Fruit fly (Drosophila melanogaster) whole organism: ENCODE results near the gene RpL3.

Source experiments
- CG8478 ChIP-seq: fragments of >200 bp; optimal IDR thresholded peaks from 2 replicates; lab custom pipeline; 2018; ENCODE audit warnings: inconsistent platforms
- Dll ChIP-seq: fragments of >200 bp; optimal IDR thresholded peaks from 2 replicates; lab custom pipeline; 2017
- EcR ChIP-seq, 2 experiments: fragments of >200 bp; optimal IDR thresholded peaks; 2 replicates each; lab custom pipeline; 2017; ENCODE audit warnings: missing biosample characterization in 2 of 2, missing genetic modification characterization in 2 of 2, missing genetic modification reagents in 2 of 2
- pan ChIP-seq: fragments of >200 bp; optimal IDR thresholded peaks from 2 replicates; lab custom pipeline; 2017
- psq ChIP-seq: fragments of >200 bp; optimal IDR thresholded peaks from 2 replicates; lab custom pipeline; 2017
- usp ChIP-seq: fragments of >200 bp; optimal IDR thresholded peaks from 2 replicates; lab custom pipeline; 2017; ENCODE audit warnings: missing biosample characterization, missing genetic modification characterization, mixed read lengths

RpL3 gene

dm6 chr3R:11200042-11200884 lies 21.4 kb upstream of the RpL3 start:
- TF ChIP-seq EcR (GFP tag; optimal IDR thresholded peaks at IDR 0.05; lab: Kevin White, UChicago) (peak in 1 of 2 experiments; percentile 74), usp (GFP tag; lab: Kevin White, UChicago) (no peak), CG8478 (lab: Kevin White, UChicago) (no peak)

- TF ChIP-seq Dll (lab: Kevin White, UChicago) (no peak), pan (lab: Kevin White, UChicago) (peak; percentile 88)
Observed at dm6 chr3R:11200885-11201421, 20.7 kb upstream of the RpL3 start.

dm6 chr3R:11208766-11209331 lies 12.8 kb upstream of the RpL3 start:
- TF ChIP-seq Dll (lab: Kevin White, UChicago): no peak
- TF ChIP-seq psq (lab: Kevin White, UChicago): no peak

- no peak for TF ChIP-seq CG8478 (lab: Kevin White, UChicago)
- no peak for TF ChIP-seq pan (lab: Kevin White, UChicago)
- TF ChIP-seq Dll (lab: Kevin White, UChicago): no peak
- no peak for TF ChIP-seq usp (GFP tag; lab: Kevin White, UChicago)
- TF ChIP-seq psq (lab: Kevin White, UChicago): no peak
- TF ChIP-seq EcR (GFP tag; optimal IDR thresholded peaks at IDR 0.05; lab: Kevin White, UChicago): no peak
Observed at dm6 chr3R:11209801-11210402, 11.8 kb upstream of the RpL3 start, which contains the start of the genes SdhC and Tctp. Gene SdhC, minus strand, starts transcription at chr3R:11209849. Gene Tctp, plus strand, starts transcription at chr3R:11210247.

- TF ChIP-seq usp (GFP tag; lab: Kevin White, UChicago): no peak
- TF ChIP-seq EcR (GFP tag; optimal IDR thresholded peaks at IDR 0.05; lab: Kevin White, UChicago): no peak
- no peak for TF ChIP-seq Dll (lab: Kevin White, UChicago)
- no peak for TF ChIP-seq pan (lab: Kevin White, UChicago)
- no peak for TF ChIP-seq CG8478 (lab: Kevin White, UChicago)
- TF ChIP-seq psq (lab: Kevin White, UChicago): no peak
Observed at dm6 chr3R:11211291-11212061, 10.2 kb upstream of the RpL3 start.

dm6 chr3R:11214449-11214950 lies 7.2 kb upstream of the RpL3 start, which contains the start of gene ZnT86D:
Gene ZnT86D, minus strand, starts transcription at chr3R:11214539.
- TF ChIP-seq usp (GFP tag; lab: Kevin White, UChicago) (no peak), psq (lab: Kevin White, UChicago) (no peak), CG8478 (lab: Kevin White, UChicago) (no peak), pan (lab: Kevin White, UChicago) (no peak), EcR (GFP tag; optimal IDR thresholded peaks at IDR 0.05; lab: Kevin White, UChicago) (no peak), Dll (lab: Kevin White, UChicago) (no peak)

- TF ChIP-seq CG8478 (lab: Kevin White, UChicago) (no peak), usp (GFP tag; lab: Kevin White, UChicago) (no peak), Dll (lab: Kevin White, UChicago) (no peak), psq (lab: Kevin White, UChicago) (no peak), pan (lab: Kevin White, UChicago) (no peak)
Observed at dm6 chr3R:11216156-11216630, 5.5 kb upstream of the RpL3 start, which contains the start of the genes RpS25 and CG4820. Gene RpS25, minus strand, starts transcription at chr3R:11216287. Gene CG4820, plus strand, starts transcription at chr3R:11216535.

dm6 chr3R:11219883-11220282 lies 1.8 kb upstream of the RpL3 start, which contains the start of gene CG6689:
Gene CG6689, minus strand, starts transcription at chr3R:11220064.
- TF ChIP-seq usp (GFP tag; lab: Kevin White, UChicago) (no peak), Dll (lab: Kevin White, UChicago) (no peak), CG8478 (lab: Kevin White, UChicago) (no peak), psq (lab: Kevin White, UChicago) (no peak), pan (lab: Kevin White, UChicago) (no peak), EcR (GFP tag; optimal IDR thresholded peaks at IDR 0.05; lab: Kevin White, UChicago) (no peak)

dm6 chr3R:11222587-11222986 lies 893 bp downstream of the RpL3 start:
- no peak for TF ChIP-seq EcR (GFP tag; optimal IDR thresholded peaks at IDR 0.05; lab: Kevin White, UChicago)
- TF ChIP-seq usp (GFP tag; lab: Kevin White, UChicago): no peak
- no peak for TF ChIP-seq Dll (lab: Kevin White, UChicago)
- TF ChIP-seq psq (lab: Kevin White, UChicago): no peak
- no peak for TF ChIP-seq pan (lab: Kevin White, UChicago)
- no peak for TF ChIP-seq CG8478 (lab: Kevin White, UChicago)

- TF ChIP-seq psq (lab: Kevin White, UChicago): no peak
- no peak for TF ChIP-seq EcR (GFP tag; optimal IDR thresholded peaks at IDR 0.05; lab: Kevin White, UChicago)
- no peak for TF ChIP-seq Dll (lab: Kevin White, UChicago)
- TF ChIP-seq CG8478 (lab: Kevin White, UChicago): no peak
- no peak for TF ChIP-seq pan (lab: Kevin White, UChicago)
- TF ChIP-seq usp (GFP tag; lab: Kevin White, UChicago): no peak
Observed at dm6 chr3R:11224478-11224877, 2.8 kb downstream of the RpL3 start.
